Worm (Caenorhabditis elegans) whole organism, mixed stage, embryonic: Measurements from ENCODE around the gene T05C12.1.

Experiments used
- bed-3 ChIP-seq: fragments of 200-800 bp; sonication (Bioruptor generic); optimal IDR thresholded peaks from 3 replicates; lab custom pipeline; 2018; ENCODE audit warnings: mild to moderate bottlenecking, missing genetic modification characterization, moderate library complexity, missing compliant biosample characterization
- blmp-1 ChIP-seq: fragments of 150-350 bp; optimal IDR thresholded peaks from 2 replicates; lab custom pipeline; 2014; ENCODE audit warnings: missing biosample characterization, missing genetic modification characterization
- ceh-39 ChIP-seq: fragments of 150-350 bp; optimal IDR thresholded peaks from 2 replicates; lab custom pipeline; 2014; ENCODE audit warnings: missing biosample characterization, missing genetic modification characterization
- ceh-43 ChIP-seq: fragments of 200-800 bp; sonication (Bioruptor generic); optimal IDR thresholded peaks from 2 replicates; lab custom pipeline; 2018; ENCODE audit warnings: mild to moderate bottlenecking, missing genetic modification characterization, moderate library complexity, missing compliant biosample characterization
- ces-1 ChIP-seq: fragments of 150-350 bp; optimal IDR thresholded peaks from 2 replicates; lab custom pipeline; 2014; ENCODE audit warnings: missing biosample characterization, missing genetic modification reagents, missing genetic modification characterization
- cnd-1 ChIP-seq: fragments of 200-800 bp; sonication (Bioruptor generic); optimal IDR thresholded peaks from 2 replicates; lab custom pipeline; 2018; ENCODE audit warnings: mild to moderate bottlenecking, missing genetic modification characterization, missing compliant biosample characterization
- drap-1 ChIP-seq: fragments of 200-800 bp; sonication (Bioruptor generic); optimal IDR thresholded peaks from 3 replicates; lab custom pipeline; 2018; ENCODE audit warnings: mild to moderate bottlenecking, missing genetic modification characterization, missing compliant biosample characterization
- elt-1 ChIP-seq: sonication (generic microtip); optimal IDR thresholded peaks from 2 replicates; lab custom pipeline; 2017; ENCODE audit warnings: missing genetic modification characterization, mild to moderate bottlenecking, missing compliant biosample characterization, antibody characterized with exemption, moderate library complexity, borderline replicate concordance; ENCODE audit not compliant: insufficient read depth
- flh-1 ChIP-seq: fragments of 200-800 bp; sonication (Bioruptor generic); optimal IDR thresholded peaks from 2 replicates; lab custom pipeline; 2018; ENCODE audit warnings: mild to moderate bottlenecking, missing genetic modification characterization, moderate library complexity, missing compliant biosample characterization
- ham-2 ChIP-seq: fragments of 200-800 bp; sonication (Bioruptor generic); optimal IDR thresholded peaks from 2 replicates; lab custom pipeline; 2018; ENCODE audit warnings: mild to moderate bottlenecking, missing genetic modification characterization, missing compliant biosample characterization
- lin-13 ChIP-seq: fragments of 150-350 bp; optimal IDR thresholded peaks from 2 replicates; lab custom pipeline; 2014; ENCODE audit warnings: missing biosample characterization, missing genetic modification characterization
- lin-32 ChIP-seq: fragments of 200-800 bp; sonication (Bioruptor generic); optimal IDR thresholded peaks from 2 replicates; lab custom pipeline; 2018; ENCODE audit warnings: mild to moderate bottlenecking, missing genetic modification characterization, missing compliant biosample characterization
- lsy-2 ChIP-seq: fragments of 150-350 bp; optimal IDR thresholded peaks from 2 replicates; lab custom pipeline; 2014; ENCODE audit warnings: missing biosample characterization, missing genetic modification characterization
- mep-1 ChIP-seq: fragments of 150-350 bp; optimal IDR thresholded peaks from 2 replicates; lab custom pipeline; 2017; ENCODE audit warnings: missing biosample characterization, missing genetic modification reagents, missing genetic modification characterization, inconsistent platforms
- mls-2 ChIP-seq: sonication (generic microtip); optimal IDR thresholded peaks from 2 replicates; lab custom pipeline; 2016; ENCODE audit warnings: mild to moderate bottlenecking, missing genetic modification characterization, moderate library complexity, missing compliant biosample characterization
- nhr-2 ChIP-seq: fragments of 150-350 bp; optimal IDR thresholded peaks from 2 replicates; lab custom pipeline; 2014; ENCODE audit warnings: missing biosample characterization, missing genetic modification characterization
- nhr-237 ChIP-seq: fragments of 150-350 bp; optimal IDR thresholded peaks from 2 replicates; lab custom pipeline; 2014; ENCODE audit warnings: missing biosample characterization, missing genetic modification characterization
- nhr-76 ChIP-seq: sonication (generic microtip); optimal IDR thresholded peaks from 2 replicates; lab custom pipeline; 2017; ENCODE audit warnings: missing biosample characterization, missing genetic modification characterization
- pha-4 ChIP-seq: fragments of 150-350 bp; optimal IDR thresholded peaks from 2 replicates; lab custom pipeline; 2018; ENCODE audit warnings: missing biosample characterization, missing genetic modification reagents, missing genetic modification characterization
- sem-2 ChIP-seq: fragments of 200-800 bp; sonication (Bioruptor generic); optimal IDR thresholded peaks from 2 replicates; lab custom pipeline; 2018; ENCODE audit warnings: mild to moderate bottlenecking, missing genetic modification characterization, missing compliant biosample characterization
- snpc-4 ChIP-seq: fragments of 150-350 bp; optimal IDR thresholded peaks from 2 replicates; lab custom pipeline; 2014; ENCODE audit warnings: missing biosample characterization, missing genetic modification characterization
- sptf-1 ChIP-seq: sonication (generic microtip); optimal IDR thresholded peaks from 2 replicates; lab custom pipeline; 2017; ENCODE audit warnings: mild to moderate bottlenecking, missing genetic modification characterization, moderate library complexity, missing compliant biosample characterization
- tbx-8 ChIP-seq: fragments of 200-800 bp; sonication (Bioruptor generic); optimal IDR thresholded peaks from 2 replicates; lab custom pipeline; 2018; ENCODE audit warnings: mild to moderate bottlenecking, missing genetic modification characterization, moderate library complexity, missing compliant biosample characterization
- unc-39 ChIP-seq: fragments of 150-350 bp; optimal IDR thresholded peaks from 2 replicates; lab custom pipeline; 2014; ENCODE audit warnings: missing biosample characterization, missing genetic modification characterization
- unc-62 ChIP-seq: fragments of 150-350 bp; optimal IDR thresholded peaks from 2 replicates; lab custom pipeline; 2014; ENCODE audit warnings: missing biosample characterization, missing genetic modification reagents, missing genetic modification characterization
- zip-8 ChIP-seq: fragments of 150-350 bp; optimal IDR thresholded peaks from 2 replicates; lab custom pipeline; 2014; ENCODE audit warnings: missing biosample characterization, missing genetic modification characterization

Gene T05C12.1

ce11 chrII:8152711-8153325 is 20.7 kb upstream of the T05C12.1 start:
- TF ChIP-seq ces-1 (peak; percentile 88), nhr-2 (tag; lab: Kevin White, UChicago) (no peak)

DNA sequence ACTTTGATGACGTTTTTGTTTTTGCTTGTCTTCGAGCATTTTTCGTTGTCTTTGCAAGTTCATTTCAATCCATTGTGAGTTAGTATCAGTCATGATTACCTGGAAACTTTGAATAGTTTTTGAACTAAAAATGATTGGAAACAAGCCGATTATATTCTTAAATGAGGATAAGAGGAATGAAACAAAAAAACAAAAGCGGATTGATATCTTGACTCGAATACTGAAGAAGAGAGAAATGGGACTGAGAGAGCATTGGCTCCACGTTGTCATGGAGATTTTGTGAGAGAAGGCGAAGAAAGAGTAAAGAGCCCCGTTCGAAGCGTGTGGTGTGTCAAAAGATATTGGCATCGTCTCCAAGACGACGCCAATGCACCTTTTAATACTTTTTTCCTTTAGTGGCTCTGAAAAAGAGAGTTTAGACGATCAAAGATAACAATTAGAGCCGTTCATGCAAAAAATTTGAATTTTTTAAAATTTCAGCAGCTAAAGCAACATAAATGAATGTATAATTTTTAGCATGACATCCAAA is 16.6 kb upstream of the T05C12.1 start, which contains the start of the genes tub-1 and tmem-138:
tub-1 (minus strand) TSS at position 101 of the 529 bp plus-strand sequence.
tmem-138 (plus strand) TSS at position 479 of the 529 bp plus-strand sequence.
- no peak for TF ChIP-seq ceh-39 (tag; lab: Kevin White, UChicago)
- no peak for TF ChIP-seq cnd-1 (tag; lab: Kevin White, UChicago)
- no peak for TF ChIP-seq bed-3 (GFP tag; lab: Kevin White, UChicago)
- TF ChIP-seq, all 35 proteins: peak for 0

ce11 chrII:8157991-8158390 is 15.5 kb upstream of the T05C12.1 start, which contains the start of gene pch-2:
TSS of gene pch-2 (plus strand) at chrII:8158349.
- no peak for TF ChIP-seq drap-1 (GFP tag; lab: Kevin White, UChicago)
- TF ChIP-seq nhr-2 (tag; lab: Kevin White, UChicago) = no peak
- TF ChIP-seq ceh-39 (tag; lab: Kevin White, UChicago) = no peak
- TF ChIP-seq tbx-8 (GFP tag; lab: Kevin White, UChicago) = no peak
- TF ChIP-seq mep-1 (tag; lab: Kevin White, UChicago) = peak; percentile 35
- TF ChIP-seq unc-62 (GFP tag; lab: Kevin White, UChicago) = no peak
- peak; percentile 87 for TF ChIP-seq lsy-2 (tag; lab: Kevin White, UChicago)
- TF ChIP-seq pha-4 (tag; lab: Kevin White, UChicago) = no peak
- TF ChIP-seq nhr-237 = peak; percentile 9
- no peak for TF ChIP-seq nhr-76 (tag; lab: Kevin White, UChicago)
- TF ChIP-seq flh-1 (GFP tag; lab: Kevin White, UChicago) = no peak
- peak; percentile 28 for TF ChIP-seq lin-13 (tag; lab: Kevin White, UChicago)
- TF ChIP-seq ces-1 = peak; percentile 1
- no peak for TF ChIP-seq mls-2 (tag; lab: Kevin White, UChicago)
- TF ChIP-seq sem-2 (GFP tag; lab: Kevin White, UChicago) = no peak
- TF ChIP-seq sptf-1 (tag; lab: Kevin White, UChicago) = no peak
- TF ChIP-seq blmp-1 (tag; lab: Kevin White, UChicago) = no peak
- TF ChIP-seq, all 35 proteins: peak for 5

DNA sequence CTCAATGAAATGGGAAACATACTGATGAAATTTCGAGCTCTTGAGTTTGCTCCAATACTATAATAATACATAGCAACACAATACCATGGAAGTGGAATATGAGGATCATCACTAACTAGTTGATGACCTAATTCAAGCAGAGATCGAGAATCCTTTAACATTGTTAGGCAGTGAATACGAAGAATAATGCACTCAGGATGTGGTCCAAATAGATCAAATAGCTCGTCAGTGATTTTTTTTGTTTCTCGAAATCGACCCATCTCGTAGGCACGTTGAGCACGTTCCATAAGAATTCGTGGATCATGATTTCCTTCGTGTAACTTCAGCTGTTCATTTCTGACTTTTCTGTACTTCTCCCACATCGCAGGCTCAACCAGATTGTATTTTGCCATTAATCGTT is 12.6 kb upstream of the T05C12.1 start:
- TF ChIP-seq nhr-237 = no peak
- TF ChIP-seq unc-62 (GFP tag; lab: Kevin White, UChicago) = no peak
- no peak for TF ChIP-seq ces-1
- TF ChIP-seq mls-2 (tag; lab: Kevin White, UChicago) = no peak
- TF ChIP-seq bed-3 (GFP tag; lab: Kevin White, UChicago) = no peak
- TF ChIP-seq flh-1 (GFP tag; lab: Kevin White, UChicago) = no peak
- TF ChIP-seq snpc-4 (tag; lab: Kevin White, UChicago) = no peak
- TF ChIP-seq cnd-1 (tag; lab: Kevin White, UChicago) = no peak
- TF ChIP-seq zip-8 (tag; lab: Kevin White, UChicago) = no peak
- no peak for TF ChIP-seq tbx-8 (GFP tag; lab: Kevin White, UChicago)
- TF ChIP-seq unc-39 = no peak

ce11 chrII:8162120-8162648 is 11.3 kb upstream of the T05C12.1 start, which contains the start of the genes emb-27 and rrf-3:
TSS of gene emb-27 (minus strand) at chrII:8162170.
TSS of gene rrf-3 (plus strand) at chrII:8162465.
- TF ChIP-seq ceh-43 (GFP tag; lab: Kevin White, UChicago) (no peak), lsy-2 (tag; lab: Kevin White, UChicago) (peak; percentile 71), lin-32 (GFP tag; lab: Kevin White, UChicago) (no peak), ham-2 (GFP tag; lab: Kevin White, UChicago) (peak; percentile 68), nhr-237 (no peak), nhr-2 (tag; lab: Kevin White, UChicago) (no peak), ces-1 (peak; percentile 97)
- TF ChIP-seq, all 35 proteins: peak for 3

DNA sequence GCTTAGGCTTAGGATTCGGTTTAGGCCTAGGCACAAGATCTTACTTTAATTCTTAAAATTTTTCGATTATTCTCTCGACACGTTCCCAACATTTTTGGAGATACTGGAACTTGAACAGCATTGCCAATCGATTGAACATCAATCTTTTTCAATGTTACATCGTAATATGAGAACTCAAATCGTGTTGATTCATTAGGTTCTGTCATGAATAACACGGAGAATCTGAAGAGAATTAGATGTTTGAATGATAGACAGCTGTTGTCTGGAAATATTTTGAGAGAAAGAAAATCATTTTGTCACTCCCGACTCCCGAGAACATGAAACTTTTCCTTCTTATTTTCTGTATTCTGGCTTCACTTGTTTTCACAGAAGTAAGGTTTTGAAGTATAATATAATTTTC is 4.2 kb upstream of the T05C12.1 start, which contains the start of gene T05C12.15:
T05C12.15 (plus strand) TSS at position 301 of the 400 bp plus-strand sequence.
- TF ChIP-seq elt-1 (tag; lab: Kevin White, UChicago) (no peak), cnd-1 (tag; lab: Kevin White, UChicago) (no peak), sptf-1 (tag; lab: Kevin White, UChicago) (no peak), ceh-43 (GFP tag; lab: Kevin White, UChicago) (no peak), ham-2 (GFP tag; lab: Kevin White, UChicago) (no peak), lin-13 (tag; lab: Kevin White, UChicago) (no peak), nhr-237 (no peak), ceh-39 (tag; lab: Kevin White, UChicago) (no peak), mls-2 (tag; lab: Kevin White, UChicago) (no peak)
